Fruit fly (Drosophila melanogaster) whole organism, embryonic: Measurements from ENCODE around the gene yellow-b.

ENCODE experiments used
- Atf6 ChIP-seq: fragments of 200-800 bp; sonication (Bioruptor generic); IDR thresholded peaks from 2 replicates; pipeline ENCODE4 v1.3.6; 2022; ENCODE audit warnings: missing biosample characterization, missing genetic modification characterization
- CG10209 ChIP-seq: fragments of 200-800 bp; sonication (Bioruptor generic); optimal IDR thresholded peaks from 3 replicates; lab custom pipeline; 2017; ENCODE audit warnings: missing biosample characterization, mild to moderate bottlenecking, missing genetic modification characterization, missing genetic modification reagents
- CG10267 ChIP-seq: fragments of 200-800 bp; sonication (Bioruptor generic); optimal IDR thresholded peaks from 2 replicates; lab custom pipeline; 2018; ENCODE audit warnings: missing biosample characterization, mild to moderate bottlenecking, missing genetic modification characterization, moderate library complexity
- CG10543 ChIP-seq: fragments of 200-800 bp; sonication (Bioruptor generic); optimal IDR thresholded peaks from 3 replicates; lab custom pipeline; 2017; ENCODE audit warnings: missing biosample characterization, mild to moderate bottlenecking, missing genetic modification characterization, moderate library complexity
- CG10565 ChIP-seq: fragments of 200-800 bp; sonication (Bioruptor generic); optimal IDR thresholded peaks from 3 replicates; lab custom pipeline; 2016; ENCODE audit warnings: missing biosample characterization, mild to moderate bottlenecking, missing genetic modification characterization
- CG11093 ChIP-seq: fragments of 200-800 bp; sonication (Bioruptor generic); IDR thresholded peaks from 3 replicates; pipeline ENCODE4 v1.3.6; 2022; ENCODE audit warnings: missing biosample characterization, missing genetic modification characterization
- CG13287 ChIP-seq: fragments of 200-800 bp; sonication (Bioruptor generic); IDR thresholded peaks from 2 replicates; pipeline ENCODE4 v1.3.6; 2022; ENCODE audit warnings: missing biosample characterization, missing genetic modification characterization; ENCODE audit not compliant: partially characterized antibody
- CG13894 ChIP-seq: fragments of 200-800 bp; sonication (Bioruptor generic); optimal IDR thresholded peaks from 3 replicates; lab custom pipeline; 2018; ENCODE audit warnings: missing biosample characterization, mild to moderate bottlenecking, missing genetic modification characterization, moderate library complexity
- CG15011 ChIP-seq: fragments of 200-800 bp; sonication (Bioruptor generic); optimal IDR thresholded peaks from 3 replicates; lab custom pipeline; 2018; ENCODE audit warnings: missing biosample characterization, mild to moderate bottlenecking, missing genetic modification characterization
- CG15269 ChIP-seq: fragments of 200-800 bp; sonication (Bioruptor generic); optimal IDR thresholded peaks from 2 replicates; lab custom pipeline; 2018; ENCODE audit warnings: missing biosample characterization, mild to moderate bottlenecking, missing genetic modification characterization, moderate library complexity
- CG15696 ChIP-seq: fragments of 200-800 bp; sonication (Bioruptor generic); optimal IDR thresholded peaks from 2 replicates; lab custom pipeline; 2019; ENCODE audit warnings: missing biosample characterization, mild to moderate bottlenecking, missing genetic modification characterization, moderate library complexity
- CG17912 ChIP-seq: fragments of 200-800 bp; sonication (Bioruptor generic); optimal IDR thresholded peaks from 2 replicates; lab custom pipeline; 2018; ENCODE audit warnings: missing biosample characterization, mild to moderate bottlenecking, missing genetic modification characterization
- CG1832 ChIP-seq: fragments of 200-800 bp; sonication (Bioruptor generic); optimal IDR thresholded peaks from 2 replicates; lab custom pipeline; 2017; ENCODE audit warnings: missing biosample characterization, mild to moderate bottlenecking, missing genetic modification characterization, inconsistent platforms
- CG3163 ChIP-seq: fragments of 200-800 bp; sonication (Bioruptor generic); optimal IDR thresholded peaks from 3 replicates; lab custom pipeline; 2016; ENCODE audit warnings: missing biosample characterization, missing genetic modification characterization
- CG32532 ChIP-seq: fragments of 200-800 bp; sonication (Bioruptor generic); IDR thresholded peaks from 2 replicates; pipeline ENCODE4 v1.3.6; 2022; ENCODE audit warnings: missing biosample characterization, missing genetic modification characterization
- CG34224 ChIP-seq: fragments of 200-800 bp; sonication (Bioruptor generic); IDR thresholded peaks from 3 replicates; pipeline ENCODE4 v1.3.6; 2022; ENCODE audit warnings: missing biosample characterization, missing genetic modification characterization; ENCODE audit not compliant: partially characterized antibody
- CG43689 ChIP-seq: fragments of 200-800 bp; sonication (Bioruptor generic); IDR thresholded peaks from 2 replicates; pipeline ENCODE4 v1.3.6; 2022; ENCODE audit warnings: missing biosample characterization, missing genetic modification characterization
- CG5180 ChIP-seq: fragments of 200-800 bp; sonication (Bioruptor generic); optimal IDR thresholded peaks from 3 replicates; lab custom pipeline; 2017; ENCODE audit warnings: missing biosample characterization, missing genetic modification characterization, mild to moderate bottlenecking, moderate library complexity, missing genetic modification reagents
- CG6254 ChIP-seq: fragments of 200-800 bp; sonication (Bioruptor generic); optimal IDR thresholded peaks from 3 replicates; lab custom pipeline; 2017; ENCODE audit warnings: mild to moderate bottlenecking, missing biosample characterization, missing genetic modification reagents, missing genetic modification characterization
- CG6854 ChIP-seq: fragments of 200-800 bp; sonication (Bioruptor generic); optimal IDR thresholded peaks from 3 replicates; lab custom pipeline; 2017; ENCODE audit warnings: missing biosample characterization, mild to moderate bottlenecking, missing genetic modification characterization
- CG7928 ChIP-seq: fragments of 200-800 bp; sonication (Bioruptor generic); optimal IDR thresholded peaks from 2 replicates; lab custom pipeline; 2017; ENCODE audit warnings: missing biosample characterization, mild to moderate bottlenecking, missing genetic modification characterization
- CG7987 ChIP-seq: fragments of 200-800 bp; sonication (Bioruptor generic); optimal IDR thresholded peaks from 2 replicates; lab custom pipeline; 2018; ENCODE audit warnings: missing biosample characterization, mild to moderate bottlenecking, missing genetic modification characterization, moderate library complexity
- CG8281 ChIP-seq: fragments of 200-800 bp; sonication (Bioruptor generic); optimal IDR thresholded peaks from 2 replicates; lab custom pipeline; 2018; ENCODE audit warnings: missing biosample characterization, mild to moderate bottlenecking, missing genetic modification characterization, moderate library complexity
- CG9609 ChIP-seq: fragments of 200-800 bp; sonication (Bioruptor generic); optimal IDR thresholded peaks from 3 replicates; lab custom pipeline; 2016; ENCODE audit warnings: missing biosample characterization, missing genetic modification characterization
- Dref ChIP-seq: fragments of 200-800 bp; sonication (Bioruptor generic); IDR thresholded peaks from 2 replicates; pipeline ENCODE4 v1.3.6; 2022; ENCODE audit warnings: missing biosample characterization, missing genetic modification characterization
- E2f1 ChIP-seq: fragments of 200-800 bp; sonication (Bioruptor generic); IDR thresholded peaks from 2 replicates; pipeline ENCODE4 v1.3.6; 2022; ENCODE audit warnings: missing biosample characterization, missing genetic modification characterization
- E2f2 ChIP-seq: fragments of 200-800 bp; sonication (Bioruptor generic); IDR thresholded peaks from 2 replicates; pipeline ENCODE4 v1.3.6; 2022; ENCODE audit warnings: missing biosample characterization, missing genetic modification characterization
- Fer2 ChIP-seq: fragments of 200-800 bp; sonication (Bioruptor generic); optimal IDR thresholded peaks from 2 replicates; lab custom pipeline; 2018; ENCODE audit warnings: missing biosample characterization, mild to moderate bottlenecking, missing genetic modification characterization, moderate library complexity
- Gug ChIP-seq: fragments of 200-800 bp; sonication (Bioruptor generic); IDR thresholded peaks from 4 replicates; pipeline ENCODE4 v1.3.6; 2022; ENCODE audit warnings: missing biosample characterization, missing genetic modification characterization
- Hr39 ChIP-seq: fragments of >200 bp; optimal IDR thresholded peaks from 2 replicates; lab custom pipeline; 2017
- Myb ChIP-seq: fragments of 200-800 bp; sonication (Bioruptor generic); optimal IDR thresholded peaks from 2 replicates; lab custom pipeline; 2016; ENCODE audit warnings: missing biosample characterization, missing genetic modification characterization
- Sin3A ChIP-seq: fragments of >200 bp; optimal IDR thresholded peaks from 2 replicates; lab custom pipeline; 2018
- Sox100B ChIP-seq: fragments of 200-800 bp; sonication (Bioruptor generic); optimal IDR thresholded peaks from 3 replicates; lab custom pipeline; 2018; ENCODE audit warnings: missing biosample characterization, mild to moderate bottlenecking, missing genetic modification characterization
- YL-1 ChIP-seq: fragments of 200-800 bp; sonication (Bioruptor generic); optimal IDR thresholded peaks from 3 replicates; lab custom pipeline; 2017; ENCODE audit warnings: missing biosample characterization, mild to moderate bottlenecking, missing genetic modification characterization
- ac ChIP-seq: fragments of 200-800 bp; sonication (Bioruptor generic); optimal IDR thresholded peaks from 3 replicates; lab custom pipeline; 2017; ENCODE audit warnings: missing biosample characterization, mild to moderate bottlenecking, missing genetic modification characterization
- bab2 ChIP-seq: fragments of 200-800 bp; sonication (Bioruptor generic); optimal IDR thresholded peaks from 2 replicates; lab custom pipeline; 2016; ENCODE audit warnings: missing biosample characterization, missing genetic modification characterization
- bcd ChIP-seq: fragments of 200-800 bp; sonication (Bioruptor generic); optimal IDR thresholded peaks from 2 replicates; lab custom pipeline; 2017; ENCODE audit warnings: missing biosample characterization, mild to moderate bottlenecking, missing genetic modification characterization
- cwo ChIP-seq: fragments of 200-800 bp; sonication (Bioruptor generic); optimal IDR thresholded peaks from 3 replicates; lab custom pipeline; 2017; ENCODE audit warnings: missing biosample characterization, missing genetic modification characterization, mild to moderate bottlenecking, moderate library complexity, missing genetic modification reagents
- eve ChIP-seq, 2 experiments: fragments of >200 bp; optimal IDR thresholded peaks; 2 replicates each; lab custom pipeline; 2017; ENCODE audit warnings: missing biosample characterization in 2 of 2, missing genetic modification characterization in 2 of 2
- fd3F ChIP-seq: fragments of 200-800 bp; sonication (Bioruptor generic); optimal IDR thresholded peaks from 2 replicates; lab custom pipeline; 2018; ENCODE audit warnings: missing biosample characterization, mild to moderate bottlenecking, missing genetic modification characterization, moderate library complexity
- gsb ChIP-seq: fragments of 200-800 bp; sonication (Bioruptor generic); IDR thresholded peaks from 2 replicates; pipeline ENCODE4 v1.3.6; 2022; ENCODE audit warnings: missing biosample characterization, missing genetic modification characterization
- gsb-n ChIP-seq: fragments of 200-800 bp; sonication (Bioruptor generic); optimal IDR thresholded peaks from 3 replicates; lab custom pipeline; 2018; ENCODE audit warnings: missing biosample characterization, mild to moderate bottlenecking, missing genetic modification characterization
- h ChIP-seq: fragments of >200 bp; optimal IDR thresholded peaks from 2 replicates; lab custom pipeline; 2017
- hbn ChIP-seq: fragments of 200-800 bp; sonication (Bioruptor generic); IDR thresholded peaks from 2 replicates; pipeline ENCODE4 v1.3.6; 2022; ENCODE audit warnings: missing biosample characterization, missing genetic modification characterization; ENCODE audit not compliant: partially characterized antibody
- hth ChIP-seq: fragments of >200 bp; optimal IDR thresholded peaks from 2 replicates; lab custom pipeline; 2017; ENCODE audit warnings: inconsistent platforms
- nau ChIP-seq: fragments of 200-800 bp; sonication (Bioruptor generic); optimal IDR thresholded peaks from 3 replicates; lab custom pipeline; 2017; ENCODE audit warnings: missing biosample characterization, mild to moderate bottlenecking, missing genetic modification characterization, missing genetic modification reagents
- nerfin-2 ChIP-seq: fragments of 200-800 bp; sonication (Bioruptor generic); IDR thresholded peaks from 2 replicates; pipeline ENCODE4 v1.3.6; 2022; ENCODE audit warnings: missing biosample characterization, missing genetic modification characterization; ENCODE audit not compliant: partially characterized antibody
- pan ChIP-seq, 4 experiments: fragments of >200 bp in 3 of 4; fragments of 200-800 bp in 1 of 4; sonication (Bioruptor generic) in 1 of 4; optimal IDR thresholded peaks in 3 of 4; IDR thresholded peaks in 1 of 4; 2 replicates each; pipeline versions ENCODE4 v1.3.6 to Lab custom; 2017 to 2022; ENCODE audit warnings: missing biosample characterization in 2 of 4, missing genetic modification characterization in 2 of 4, mixed read lengths in 1 of 4
- scrt ChIP-seq: fragments of 200-800 bp; sonication (Bioruptor generic); optimal IDR thresholded peaks from 2 replicates; lab custom pipeline; 2018; ENCODE audit warnings: missing biosample characterization, mild to moderate bottlenecking, missing genetic modification characterization, moderate library complexity
- stwl ChIP-seq: fragments of 200-800 bp; sonication (Bioruptor generic); optimal IDR thresholded peaks from 3 replicates; lab custom pipeline; 2018; ENCODE audit warnings: missing biosample characterization, mild to moderate bottlenecking, missing genetic modification characterization, moderate library complexity
- sug ChIP-seq: fragments of 200-800 bp; optimal IDR thresholded peaks from 2 replicates; lab custom pipeline; 2019; ENCODE audit warnings: missing biosample characterization, mild to moderate bottlenecking, missing genetic modification characterization, moderate library complexity

Gene yellow-b

dm6 chr2L:16727578-16728023, 26.5 kb upstream of the yellow-b start, which contains the start of gene VhaSFD (continued):
- peak; percentile 72 for TF ChIP-seq CG34224
- TF ChIP-seq bcd (GFP tag; lab: Kevin White, UChicago): no peak
- TF ChIP-seq gsb-n (tag; lab: Kevin White, UChicago): no peak
- TF ChIP-seq E2f1: no peak
- no peak for TF ChIP-seq nau (GFP tag; lab: Kevin White, UChicago)
- TF ChIP-seq Dref (GFP tag; lab: Robert Waterston, UW): peak; percentile 94
- TF ChIP-seq hth: no peak
- TF ChIP-seq cwo (GFP tag; lab: Kevin White, UChicago): peak; percentile 62
- TF ChIP-seq Myb (GFP tag; lab: Kevin White, UChicago): peak; percentile 3
- TF ChIP-seq Hr39: no peak
- TF ChIP-seq YL-1 (GFP tag; lab: Kevin White, UChicago): peak; percentile 71
- TF ChIP-seq CG15269 (tag; lab: Kevin White, UChicago): no peak
- TF ChIP-seq Atf6 (GFP tag; lab: Robert Waterston, UW): no peak
- no peak for TF ChIP-seq CG6254 (GFP tag; lab: Kevin White, UChicago)
- TF ChIP-seq CG15011 (GFP tag; lab: Kevin White, UChicago): no peak
- TF ChIP-seq CG17912: no peak
- TF ChIP-seq CG10209 (GFP tag; lab: Kevin White, UChicago): no peak
- no peak for TF ChIP-seq pan (optimal IDR thresholded peaks at IDR 0.05; lab: Kevin White, UChicago)
- peak in 1 of 2 experiments; percentile 34 for TF ChIP-seq pan (GFP tag; optimal IDR thresholded peaks at IDR 0.05 in 1 of 2, IDR thresholded peaks at IDR 0.05 in 1 of 2)
- peak; percentile 84 for TF ChIP-seq stwl (tag; lab: Kevin White, UChicago)
- TF ChIP-seq scrt (GFP tag; lab: Kevin White, UChicago): no peak
- peak; percentile 83 for TF ChIP-seq CG13287 (GFP tag; lab: Robert Waterston, UW)
- TF ChIP-seq Sin3A (lab: Kevin White, UChicago): no peak
- TF ChIP-seq CG3163 (GFP tag; lab: Kevin White, UChicago): no peak
- no peak for TF ChIP-seq CG9609 (GFP tag; lab: Kevin White, UChicago)
- TF ChIP-seq nerfin-2 (GFP tag; lab: Robert Waterston, UW): peak; percentile 76
- TF ChIP-seq CG15696 (tag; lab: Kevin White, UChicago): peak; percentile 28
- TF ChIP-seq CG6854 (GFP tag; lab: Kevin White, UChicago): peak; percentile 60
- no peak for TF ChIP-seq CG7928 (GFP tag; lab: Kevin White, UChicago)
- TF ChIP-seq eve (GFP tag; optimal IDR thresholded peaks at IDR 0.05; lab: Kevin White, UChicago): no peak
- no peak for TF ChIP-seq CG13894 (tag; lab: Kevin White, UChicago)
- TF ChIP-seq CG43689 (GFP tag; lab: Robert Waterston, UW): no peak
- no peak for TF ChIP-seq Sox100B (GFP tag; lab: Kevin White, UChicago)
- peak; percentile 10 for TF ChIP-seq Fer2
- TF ChIP-seq h (lab: Kevin White, UChicago): no peak
- no peak for TF ChIP-seq CG5180 (GFP tag; lab: Kevin White, UChicago)
- peak; percentile 61 for TF ChIP-seq CG10267
- no peak for TF ChIP-seq ac
- no peak for TF ChIP-seq CG1832 (GFP tag; lab: Kevin White, UChicago)
- 0 out of 4 replicates have a peak, but pooled peaks have one; percentile 7 for TF ChIP-seq Gug (GFP tag; lab: Robert Waterston, UW)
- peak; percentile 64 for TF ChIP-seq hbn (GFP tag; lab: Robert Waterston, UW)
- TF ChIP-seq sug (tag; lab: Kevin White, UChicago): peak; percentile 62
- TF ChIP-seq CG32532 (GFP tag; lab: Robert Waterston, UW): 0 out of 2 replicates have a peak, but pooled peaks have one; percentile 14
- TF ChIP-seq CG7987: peak; percentile 67
- no peak for TF ChIP-seq gsb (GFP tag; lab: Robert Waterston, UW)
- no peak for TF ChIP-seq CG11093 (GFP tag; lab: Robert Waterston, UW)
- peak; percentile 16 for TF ChIP-seq fd3F (GFP tag; lab: Kevin White, UChicago)
- no peak for TF ChIP-seq CG8281
- TF ChIP-seq CG10543: no peak
- no peak for TF ChIP-seq CG10565 (GFP tag; lab: Kevin White, UChicago)
- TF ChIP-seq bab2: no peak
- peak; percentile 75 for TF ChIP-seq E2f2
